Fruit fly (Drosophila melanogaster): ENCODE results near the gene laf.

Gene laf

DNA sequence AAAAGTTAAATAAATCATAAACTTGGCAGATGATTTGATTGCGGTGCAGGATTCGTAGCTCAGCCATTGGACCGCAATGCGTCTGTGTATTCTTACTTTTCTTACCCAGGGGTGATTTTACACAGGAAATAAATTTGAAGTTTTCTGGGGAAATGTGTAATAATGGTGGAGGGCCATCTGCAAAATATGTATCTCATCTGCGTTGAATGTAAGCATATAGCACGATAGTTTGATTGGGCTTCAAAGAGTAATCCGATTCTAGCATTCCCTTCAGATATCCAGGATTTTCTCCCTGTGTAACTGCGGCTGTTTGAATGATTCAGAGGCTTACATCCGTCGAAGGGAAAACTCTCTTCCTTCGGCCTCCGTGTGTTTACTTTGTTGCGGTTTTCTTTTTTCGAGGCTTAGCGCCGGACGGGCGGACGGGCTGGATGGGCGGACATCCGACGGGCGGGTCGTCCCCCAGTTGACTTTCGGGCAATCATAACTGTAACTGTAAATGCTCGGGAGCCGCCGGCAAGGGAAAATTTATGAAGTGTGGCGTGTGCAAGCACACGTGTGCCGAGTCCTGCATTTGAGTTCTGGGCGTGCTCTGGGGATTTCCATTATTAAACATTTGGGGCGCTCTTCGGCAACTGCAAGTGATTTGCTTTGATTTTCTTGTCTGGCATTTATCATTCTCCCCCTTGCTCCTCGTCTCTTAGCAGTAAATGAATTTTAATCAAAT, 7.9 kb upstream of the laf start (continued):
- TF ChIP-seq ken (GFP tag; IDR thresholded peaks at IDR 0.05) (peak; percentile 70), C15 (GFP tag; IDR thresholded peaks at IDR 0.05) (no peak), CG10979 (tag; optimal IDR thresholded peaks at IDR 0.05) (peak; percentile 84), CG10565 (GFP tag; optimal IDR thresholded peaks at IDR 0.05) (peak; percentile 24), Gsc (GFP tag; IDR thresholded peaks at IDR 0.05) (peak; percentile 46; the same call in 1 of the 2 replicates), Pdp1 (GFP tag; optimal IDR thresholded peaks at IDR 0.05) (peak; percentile 44 to 70), Usf (GFP tag; optimal IDR thresholded peaks at IDR 0.05) (peak; percentile 31), Bdp1 (GFP tag; optimal IDR thresholded peaks at IDR 0.05) (peak; percentile 56), Fer3 (tag; optimal IDR thresholded peaks at IDR 0.05) (peak; percentile 38), CG1529 (GFP tag; optimal IDR thresholded peaks at IDR 0.05) (peak; percentile 72), gcm (GFP tag; optimal IDR thresholded peaks at IDR 0.05) (peak; percentile 30), CG4617 (GFP tag; optimal IDR thresholded peaks at IDR 0.05; ENCODE audit: borderline replicate concordance) (peak; percentile 12), hbn (GFP tag; IDR thresholded peaks at IDR 0.05; ENCODE audit: partially characterized antibody) (no peak), dmrt99B (tag; optimal IDR thresholded peaks at IDR 0.05) (peak; percentile 76), sima (GFP tag; optimal IDR thresholded peaks at IDR 0.05) (no peak), ttk (GFP tag; IDR thresholded peaks at IDR 0.05) (peak; percentile 47; the same call in 1 of the 2 replicates), CG6765 (GFP tag; optimal IDR thresholded peaks at IDR 0.05) (no peak), CG17802 (tag; optimal IDR thresholded peaks at IDR 0.05) (peak; percentile 57), Hmr (GFP tag; optimal IDR thresholded peaks at IDR 0.05) (peak; percentile 16), CG12104 (GFP tag; optimal IDR thresholded peaks at IDR 0.05) (peak; percentile 22), CG14441 (GFP tag; IDR thresholded peaks at IDR 0.05) (0 out of 2 replicates have a peak, but pooled peaks have one; percentile 36), Vsx1 (GFP tag; optimal IDR thresholded peaks at IDR 0.05) (no peak), CG14667 (GFP tag; IDR thresholded peaks at IDR 0.05) (peak; percentile 19; the same call in 1 of the 2 replicates), CG11723 (GFP tag; optimal IDR thresholded peaks at IDR 0.05) (peak; percentile 43), cg (GFP tag; optimal IDR thresholded peaks at IDR 0.05) (no peak), gcm2 (GFP tag; optimal IDR thresholded peaks at IDR 0.05) (no peak), dimm (GFP tag; IDR thresholded peaks at IDR 0.05) (no peak), Myb (GFP tag; optimal IDR thresholded peaks at IDR 0.05) (peak; percentile 36), pb (GFP tag; optimal IDR thresholded peaks at IDR 0.05) (peak; percentile 47), HLH4C (GFP tag; IDR thresholded peaks at IDR 0.05; ENCODE audit: partially characterized antibody) (no peak), fd64A (GFP tag; optimal IDR thresholded peaks at IDR 0.05) (peak; percentile 24), hkb (optimal IDR thresholded peaks at IDR 0.05) (no peak), hkb (GFP tag; IDR thresholded peaks at IDR 0.05) (peak; percentile 35; the same call in 1 of the 2 replicates), Hey (tag; optimal IDR thresholded peaks at IDR 0.05) (peak; percentile 94), CG10959 (GFP tag; IDR thresholded peaks at IDR 0.05) (peak; percentile 76), crol (GFP tag; IDR thresholded peaks at IDR 0.05) (0 out of 2 replicates have a peak, but pooled peaks have one; percentile 20), chif (GFP tag; optimal IDR thresholded peaks at IDR 0.05) (peak; percentile 81 to 88), CG2120 (GFP tag; optimal IDR thresholded peaks at IDR 0.05) (no peak), jing (GFP tag; optimal IDR thresholded peaks at IDR 0.05) (peak; percentile 28), btn (GFP tag; optimal IDR thresholded peaks at IDR 0.05) (peak; percentile 49), CG18476 (GFP tag; optimal IDR thresholded peaks at IDR 0.05) (peak; percentile 32), CG14710 (tag; optimal IDR thresholded peaks at IDR 0.05) (peak; percentile 77), CG6654 (GFP tag; optimal IDR thresholded peaks at IDR 0.05) (no peak), tna (GFP tag; IDR thresholded peaks at IDR 0.05; ENCODE audit: partially characterized antibody) (no peak), CG2199 (GFP tag; IDR thresholded peaks at IDR 0.05) (0 out of 3 replicates have a peak, but pooled peaks have one; percentile 21), CG10366 (GFP tag; IDR thresholded peaks at IDR 0.05) (peak; percentile 26; the same call in 1 of the 2 replicates), Dbx (GFP tag; IDR thresholded peaks at IDR 0.05) (no peak), gfzf (GFP tag; optimal IDR thresholded peaks at IDR 0.05) (no peak), gce (GFP tag; IDR thresholded peaks at IDR 0.05) (no peak)

Measured in whole organism, embryonic.